Worm (Caenorhabditis elegans): ENCODE results near the gene fmo-1.
A peak's percentile ranks its signal among the peaks of the same experiment; 100 is the strongest.

Gene fmo-1

DNA sequence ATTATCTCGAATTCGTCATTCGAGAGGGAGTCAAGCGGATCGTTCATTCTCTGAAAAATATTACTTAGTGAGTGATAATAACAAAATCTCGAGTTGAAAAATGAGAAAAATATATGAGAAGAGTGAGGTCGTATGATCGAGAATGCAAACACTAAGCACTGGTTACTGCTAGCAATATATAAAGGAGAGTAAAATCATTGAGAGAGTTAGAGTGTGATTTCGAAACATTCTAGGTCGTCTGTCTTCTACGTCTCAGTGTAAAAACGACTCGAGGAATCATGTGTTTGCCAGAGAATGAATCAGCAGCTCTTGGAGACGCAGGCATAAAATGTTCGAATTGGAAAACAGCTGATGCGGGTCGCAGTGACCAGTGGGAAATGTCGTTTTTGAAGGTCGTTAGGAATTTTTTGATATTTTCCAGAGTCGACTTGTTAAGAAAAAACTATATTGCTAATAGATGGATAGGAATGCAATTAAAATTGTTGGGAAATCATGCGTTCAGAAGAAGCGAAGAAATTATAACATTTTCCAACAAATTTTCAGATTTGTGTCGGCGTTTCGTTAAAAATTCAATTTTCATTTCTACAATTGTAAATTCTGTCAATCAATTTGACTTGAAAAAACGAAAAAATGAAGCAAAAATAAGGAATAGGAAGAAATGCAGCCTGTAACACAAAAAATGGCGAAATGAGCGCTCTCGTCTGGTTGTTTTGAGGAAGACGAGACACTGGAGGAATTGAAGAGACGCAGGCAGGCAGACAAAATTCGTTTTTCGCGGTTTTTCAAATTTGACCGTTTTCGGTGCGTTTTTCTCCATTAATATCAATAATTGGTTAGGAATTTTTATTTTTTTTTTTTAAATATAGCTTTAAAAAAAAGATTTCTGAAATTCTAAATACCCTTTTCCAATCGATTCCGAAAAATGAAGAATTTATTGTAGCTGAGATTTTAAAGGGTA, 35.6 kb downstream of the fmo-1 start, which contains the start of gene allo-1 (continued):
- TF ChIP-seq nhr-23 (tag; optimal IDR thresholded peaks at IDR 0.05) = peak; percentile 72
- no peak for TF ChIP-seq elt-3 (tag; optimal IDR thresholded peaks at IDR 0.05)
- TF ChIP-seq unc-39 (tag; optimal IDR thresholded peaks at IDR 0.05) = no peak
- TF ChIP-seq elt-1 (tag; optimal IDR thresholded peaks at IDR 0.05) = no peak

DNA sequence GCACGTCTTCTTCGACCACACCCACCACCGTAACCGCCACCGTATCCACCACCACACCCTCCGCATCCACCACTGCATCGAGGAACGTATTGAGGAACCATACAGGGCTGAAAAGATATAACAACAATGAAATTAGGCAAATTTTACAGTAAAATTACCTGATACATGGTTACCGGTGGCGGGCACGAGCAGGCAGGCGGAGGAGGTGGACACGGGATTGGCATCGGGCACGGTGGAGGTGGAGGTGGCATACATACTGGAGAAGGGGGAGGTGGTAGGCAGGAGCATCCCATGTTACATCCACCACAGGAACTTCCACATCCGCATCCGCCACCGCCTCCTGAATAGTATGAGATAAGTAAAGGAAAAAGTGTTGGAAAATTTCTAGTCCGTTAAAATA, 36.8 kb downstream of the fmo-1 start:
- TF ChIP-seq egl-27 (tag; optimal IDR thresholded peaks at IDR 0.05) = no peak
- no peak for TF ChIP-seq ceh-82 (tag; optimal IDR thresholded peaks at IDR 0.05)
- TF ChIP-seq lin-15B (tag; optimal IDR thresholded peaks at IDR 0.05) = no peak
- TF ChIP-seq daf-12 (tag; optimal IDR thresholded peaks at IDR 0.05) = no peak
- no peak for TF ChIP-seq snpc-4 (tag; optimal IDR thresholded peaks at IDR 0.05)
- no peak for TF ChIP-seq mml-1 (tag; optimal IDR thresholded peaks at IDR 0.05)
- TF ChIP-seq ama-1 (optimal IDR thresholded peaks at IDR 0.05) = no peak
- TF ChIP-seq nfya-1 (tag; optimal IDR thresholded peaks at IDR 0.05; ENCODE audit: insufficient read depth) = no peak
- no peak for TF ChIP-seq nhr-12 (tag; optimal IDR thresholded peaks at IDR 0.05)
- no peak for TF ChIP-seq tbx-2 (tag; optimal IDR thresholded peaks at IDR 0.05)
- no peak for TF ChIP-seq aly-2 (tag; optimal IDR thresholded peaks at IDR 0.05)
- TF ChIP-seq nhr-43 (tag; optimal IDR thresholded peaks at IDR 0.05; ENCODE audit: poor library complexity, severe bottlenecking) = no peak
- no peak for TF ChIP-seq ztf-4 (tag; optimal IDR thresholded peaks at IDR 0.05)
- TF ChIP-seq lin-39 (tag; optimal IDR thresholded peaks at IDR 0.05) = no peak
- no peak for TF ChIP-seq sea-2 (GFP tag; optimal IDR thresholded peaks at IDR 0.05)

DNA sequence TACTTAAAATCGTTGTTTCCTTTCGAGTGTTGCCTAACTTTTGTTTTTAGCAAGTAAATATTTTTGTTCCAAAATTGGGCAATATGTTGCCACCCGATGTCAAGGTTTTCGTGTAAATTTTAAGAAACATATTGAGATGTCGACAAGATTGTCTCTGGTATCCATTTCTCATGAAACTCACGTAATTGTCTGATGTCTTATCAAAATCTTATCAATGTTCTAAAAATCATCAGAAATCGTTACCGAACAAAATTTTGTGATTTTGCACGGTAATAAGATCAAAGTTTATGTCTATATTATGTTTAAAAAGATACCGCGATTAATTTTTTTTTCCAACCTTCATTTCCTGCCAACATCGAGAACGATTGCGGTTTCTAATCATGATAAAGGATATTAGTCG, 37.3 kb downstream of the fmo-1 start:
- no peak for TF ChIP-seq ZK546.5 (tag; optimal IDR thresholded peaks at IDR 0.05)
- TF ChIP-seq tbx-2 (tag; optimal IDR thresholded peaks at IDR 0.05) = no peak
- no peak for TF ChIP-seq ztf-11 (tag; optimal IDR thresholded peaks at IDR 0.05)
- TF ChIP-seq nhr-43 (tag; optimal IDR thresholded peaks at IDR 0.05; ENCODE audit: poor library complexity, severe bottlenecking) = no peak
- no peak for TF ChIP-seq ztf-4 (tag; optimal IDR thresholded peaks at IDR 0.05)
- no peak for TF ChIP-seq unc-62 (GFP tag; optimal IDR thresholded peaks at IDR 0.05)
- no peak for TF ChIP-seq ceh-82 (tag; optimal IDR thresholded peaks at IDR 0.05)
- TF ChIP-seq R02D3.7 (tag; optimal IDR thresholded peaks at IDR 0.05) = no peak
- no peak for TF ChIP-seq nhr-76 (tag; optimal IDR thresholded peaks at IDR 0.05)
- no peak for TF ChIP-seq nhr-77 (tag; optimal IDR thresholded peaks at IDR 0.05)
- TF ChIP-seq aly-2 (tag; optimal IDR thresholded peaks at IDR 0.05) = no peak
- no peak for TF ChIP-seq nfya-1 (tag; optimal IDR thresholded peaks at IDR 0.05; ENCODE audit: insufficient read depth)
- TF ChIP-seq nhr-12 (tag; optimal IDR thresholded peaks at IDR 0.05) = no peak

- no peak for TF ChIP-seq ceh-16 (tag; optimal IDR thresholded peaks at IDR 0.05)
- TF ChIP-seq nhr-67 (tag; optimal IDR thresholded peaks at IDR 0.05) = no peak
- no peak for TF ChIP-seq jun-1 (tag; optimal IDR thresholded peaks at IDR 0.05)
- no peak for TF ChIP-seq nhr-28 (tag; optimal IDR thresholded peaks at IDR 0.05)
- no peak for TF ChIP-seq eor-1 (tag; optimal IDR thresholded peaks at IDR 0.05)
- TF ChIP-seq mdl-1 (tag; optimal IDR thresholded peaks at IDR 0.05) = no peak
- TF ChIP-seq daf-12 (tag; optimal IDR thresholded peaks at IDR 0.05) = no peak
- TF ChIP-seq sea-2 (GFP tag; optimal IDR thresholded peaks at IDR 0.05) = no peak
Measured at ce11 chrIV:10699660-10700059, 38.0 kb downstream of the fmo-1 start, which contains the start of gene R102.11. Gene R102.11 (minus strand): TSS chrIV:10699760.

ce11 chrIV:10701866-10702458, 40.3 kb downstream of the fmo-1 start:
- no peak for TF ChIP-seq eor-1 (tag; optimal IDR thresholded peaks at IDR 0.05)
- TF ChIP-seq aly-2 (tag; optimal IDR thresholded peaks at IDR 0.05) = no peak
- TF ChIP-seq pqm-1 (tag; optimal IDR thresholded peaks at IDR 0.05) = no peak
- TF ChIP-seq mdl-1 (tag; optimal IDR thresholded peaks at IDR 0.05) = no peak
- TF ChIP-seq elt-3 (tag; optimal IDR thresholded peaks at IDR 0.05) = peak in 1 of 3 experiments; percentile 28
- peak; percentile 37 for TF ChIP-seq nhr-23 (tag; optimal IDR thresholded peaks at IDR 0.05)
- no peak for TF ChIP-seq nhr-67 (tag; optimal IDR thresholded peaks at IDR 0.05)
- peak; percentile 71 for TF ChIP-seq nhr-43 (tag; optimal IDR thresholded peaks at IDR 0.05; ENCODE audit: poor library complexity, severe bottlenecking)
- no peak for TF ChIP-seq ceh-16 (tag; optimal IDR thresholded peaks at IDR 0.05)
- TF ChIP-seq ztf-11 (tag; optimal IDR thresholded peaks at IDR 0.05) = no peak
